Fruit fly (Drosophila melanogaster) whole organism, prepupa: ENCODE measurements around the gene CG5986.

ENCODE experiments used
- Blimp-1 ChIP-seq: fragments of 200-800 bp; sonication (Bioruptor generic); optimal IDR thresholded peaks from 3 replicates; lab custom pipeline; 2017; ENCODE audit warnings: missing biosample characterization, missing genetic modification characterization, mild to moderate bottlenecking, moderate library complexity, missing genetic modification reagents
- CG10631 ChIP-seq: fragments of 200-800 bp; sonication (Bioruptor generic); optimal IDR thresholded peaks from 2 replicates; lab custom pipeline; 2016; ENCODE audit warnings: missing biosample characterization, missing genetic modification characterization
- CG15336 ChIP-seq: fragments of 200-800 bp; sonication (Bioruptor generic); IDR thresholded peaks from 2 replicates; pipeline ENCODE4 v1.3.6; 2022; ENCODE audit warnings: missing biosample characterization, missing genetic modification characterization
- CG1621 ChIP-seq: fragments of 200-800 bp; sonication (Bioruptor generic); optimal IDR thresholded peaks from 3 replicates; lab custom pipeline; 2018; ENCODE audit warnings: missing biosample characterization, mild to moderate bottlenecking, missing genetic modification characterization
- CG16779 ChIP-seq: fragments of 200-800 bp; sonication (Bioruptor generic); optimal IDR thresholded peaks from 3 replicates; lab custom pipeline; 2017; ENCODE audit warnings: missing biosample characterization, mild to moderate bottlenecking, missing genetic modification characterization
- CG3032 ChIP-seq: fragments of 200-800 bp; optimal IDR thresholded peaks from 2 replicates; lab custom pipeline; 2019; ENCODE audit warnings: missing biosample characterization, mild to moderate bottlenecking, missing genetic modification characterization, moderate library complexity
- CG32006 ChIP-seq: fragments of 200-800 bp; sonication (Bioruptor generic); optimal IDR thresholded peaks from 3 replicates; lab custom pipeline; 2017; ENCODE audit warnings: missing biosample characterization, mild to moderate bottlenecking, missing genetic modification characterization
- CG34406 ChIP-seq: fragments of 200-800 bp; sonication (Bioruptor generic); optimal IDR thresholded peaks from 3 replicates; lab custom pipeline; 2016; ENCODE audit warnings: missing biosample characterization, missing genetic modification characterization
- CG3919 ChIP-seq: fragments of 200-800 bp; sonication (Bioruptor generic); optimal IDR thresholded peaks from 3 replicates; lab custom pipeline; 2016; ENCODE audit warnings: missing biosample characterization, missing genetic modification characterization
- CG6276 ChIP-seq: fragments of 200-800 bp; sonication (Bioruptor generic); optimal IDR thresholded peaks from 2 replicates; lab custom pipeline; 2017; ENCODE audit warnings: missing biosample characterization, mild to moderate bottlenecking, missing genetic modification characterization
- CG6792 ChIP-seq: fragments of 200-800 bp; sonication (Bioruptor generic); optimal IDR thresholded peaks from 3 replicates; lab custom pipeline; 2016; ENCODE audit warnings: missing biosample characterization, missing genetic modification characterization
- CG6854 ChIP-seq: fragments of 200-800 bp; sonication (Bioruptor generic); optimal IDR thresholded peaks from 2 replicates; lab custom pipeline; 2017; ENCODE audit warnings: missing biosample characterization, mild to moderate bottlenecking, missing genetic modification characterization
- CG7368 ChIP-seq: fragments of 200-800 bp; sonication (Bioruptor generic); optimal IDR thresholded peaks from 3 replicates; lab custom pipeline; 2016; ENCODE audit warnings: missing biosample characterization, missing genetic modification characterization
- CG8119 ChIP-seq: fragments of 200-800 bp; sonication (Bioruptor generic); IDR thresholded peaks from 3 replicates; pipeline ENCODE4 v1.3.6; 2022; ENCODE audit warnings: missing biosample characterization, missing genetic modification characterization
- CG8319 ChIP-seq: fragments of 200-800 bp; sonication (Bioruptor generic); optimal IDR thresholded peaks from 3 replicates; lab custom pipeline; 2016; ENCODE audit warnings: missing biosample characterization, missing genetic modification characterization
- CG8632 ChIP-seq: fragments of 200-800 bp; sonication (Bioruptor generic); optimal IDR thresholded peaks from 3 replicates; lab custom pipeline; 2016; ENCODE audit warnings: missing biosample characterization, missing genetic modification characterization
- CG9139 ChIP-seq: fragments of 200-800 bp; sonication (Bioruptor generic); optimal IDR thresholded peaks from 3 replicates; lab custom pipeline; 2017; ENCODE audit warnings: missing biosample characterization, mild to moderate bottlenecking, missing genetic modification characterization
- Eip75B ChIP-seq: fragments of 200-800 bp; sonication (Bioruptor generic); optimal IDR thresholded peaks from 3 replicates; lab custom pipeline; 2016; ENCODE audit warnings: missing biosample characterization, missing genetic modification characterization
- Eip78C ChIP-seq: fragments of 200-800 bp; sonication (Bioruptor generic); peaks from one replicate; lab custom pipeline; 2016; ENCODE audit warnings: missing biosample characterization, missing genetic modification characterization
- Eip93F ChIP-seq: fragments of 200-800 bp; sonication (Bioruptor generic); optimal IDR thresholded peaks from 2 replicates; lab custom pipeline; 2016; ENCODE audit warnings: missing biosample characterization, mild to moderate bottlenecking, missing genetic modification characterization
- Ets21C ChIP-seq: fragments of 200-800 bp; sonication (Bioruptor generic); optimal IDR thresholded peaks from 3 replicates; lab custom pipeline; 2016; ENCODE audit warnings: missing biosample characterization, missing genetic modification characterization
- Gug ChIP-seq: fragments of 200-800 bp; sonication (Bioruptor generic); IDR thresholded peaks from 2 replicates; pipeline ENCODE4 v1.3.6; 2022; ENCODE audit warnings: missing biosample characterization, missing genetic modification characterization
- Hr39 ChIP-seq: fragments of 200-800 bp; sonication (Bioruptor generic); optimal IDR thresholded peaks from 2 replicates; lab custom pipeline; 2016; ENCODE audit warnings: missing biosample characterization, missing genetic modification characterization
- Hr4 ChIP-seq: fragments of 200-800 bp; sonication (Bioruptor generic); optimal IDR thresholded peaks from 3 replicates; lab custom pipeline; 2016; ENCODE audit warnings: missing biosample characterization, missing genetic modification characterization
- Met ChIP-seq: fragments of 200-800 bp; sonication (Bioruptor generic); optimal IDR thresholded peaks from 3 replicates; lab custom pipeline; 2016; ENCODE audit warnings: missing biosample characterization, missing genetic modification characterization
- Smox ChIP-seq: fragments of 200-800 bp; sonication (Bioruptor generic); optimal IDR thresholded peaks from 3 replicates; lab custom pipeline; 2016; ENCODE audit warnings: missing biosample characterization, missing genetic modification characterization
- Sox102F ChIP-seq: fragments of 200-800 bp; sonication (Bioruptor generic); optimal IDR thresholded peaks from 2 replicates; lab custom pipeline; 2016; ENCODE audit warnings: missing biosample characterization, mild to moderate bottlenecking, missing genetic modification characterization
- Sox15 ChIP-seq: fragments of 200-800 bp; sonication (Bioruptor generic); optimal IDR thresholded peaks from 3 replicates; lab custom pipeline; 2016; ENCODE audit warnings: missing biosample characterization, missing genetic modification characterization
- achi ChIP-seq: fragments of 200-800 bp; sonication (Bioruptor generic); optimal IDR thresholded peaks from 3 replicates; lab custom pipeline; 2016; ENCODE audit warnings: missing biosample characterization, missing genetic modification characterization
- acj6 ChIP-seq: fragments of 200-800 bp; sonication (Bioruptor generic); optimal IDR thresholded peaks from 3 replicates; lab custom pipeline; 2016; ENCODE audit warnings: missing biosample characterization, missing genetic modification characterization
- cyc ChIP-seq: fragments of 200-800 bp; sonication (Bioruptor generic); optimal IDR thresholded peaks from 3 replicates; lab custom pipeline; 2016; ENCODE audit warnings: missing biosample characterization, missing genetic modification characterization
- dac ChIP-seq: fragments of 200-800 bp; sonication (Bioruptor generic); optimal IDR thresholded peaks from 2 replicates; lab custom pipeline; 2017; ENCODE audit warnings: missing biosample characterization, mild to moderate bottlenecking, missing genetic modification characterization
- dsx ChIP-seq: fragments of 200-800 bp; optimal IDR thresholded peaks from 3 replicates; lab custom pipeline; 2019; ENCODE audit warnings: missing biosample characterization, mild to moderate bottlenecking, missing genetic modification characterization, moderate library complexity; ENCODE audit not compliant: poor library complexity, severe bottlenecking
- esn ChIP-seq: fragments of 200-800 bp; sonication (Bioruptor generic); optimal IDR thresholded peaks from 2 replicates; lab custom pipeline; 2016; ENCODE audit warnings: missing biosample characterization, mild to moderate bottlenecking, missing genetic modification characterization, moderate library complexity
- fd59A ChIP-seq: fragments of 200-800 bp; sonication (Bioruptor generic); optimal IDR thresholded peaks from 2 replicates; lab custom pipeline; 2017; ENCODE audit warnings: missing biosample characterization, mild to moderate bottlenecking, missing genetic modification characterization, missing genetic modification reagents
- fd85E ChIP-seq: fragments of 200-800 bp; sonication (Bioruptor generic); optimal IDR thresholded peaks from 3 replicates; lab custom pipeline; 2016; ENCODE audit warnings: missing biosample characterization, missing genetic modification characterization
- fkh ChIP-seq: fragments of 200-800 bp; sonication (Bioruptor generic); optimal IDR thresholded peaks from 3 replicates; lab custom pipeline; 2017; ENCODE audit warnings: missing biosample characterization, mild to moderate bottlenecking, missing genetic modification characterization, moderate library complexity
- lz ChIP-seq: fragments of 200-800 bp; sonication (Bioruptor generic); optimal IDR thresholded peaks from 3 replicates; lab custom pipeline; 2016; ENCODE audit warnings: missing biosample characterization, missing genetic modification characterization
- net ChIP-seq: fragments of 200-800 bp; sonication (Bioruptor generic); optimal IDR thresholded peaks from 3 replicates; lab custom pipeline; 2016; ENCODE audit warnings: missing biosample characterization, missing genetic modification characterization
- salr ChIP-seq, 2 experiments: fragments of 200-800 bp; sonication (Bioruptor generic); optimal IDR thresholded peaks; 3 replicates each; lab custom pipeline; 2016 to 2018; ENCODE audit warnings: missing biosample characterization in 2 of 2, missing genetic modification characterization in 2 of 2, mild to moderate bottlenecking in 1 of 2
- ss ChIP-seq, 2 experiments: fragments of 200-800 bp; sonication (Bioruptor generic); optimal IDR thresholded peaks; 2 replicates in 1 of 2; 3 replicates in 1 of 2; lab custom pipeline; 2017 to 2018; ENCODE audit warnings: mild to moderate bottlenecking in 2 of 2, missing biosample characterization in 2 of 2, missing genetic modification characterization in 2 of 2, moderate library complexity in 1 of 2
- svp ChIP-seq: fragments of 200-800 bp; sonication (Bioruptor generic); peaks from one replicate; lab custom pipeline; 2016; ENCODE audit warnings: missing biosample characterization, missing genetic modification characterization
- topi ChIP-seq: fragments of 200-800 bp; sonication (Bioruptor generic); optimal IDR thresholded peaks from 3 replicates; lab custom pipeline; 2016; ENCODE audit warnings: missing biosample characterization, missing genetic modification characterization
- vri ChIP-seq: fragments of 200-800 bp; sonication (Bioruptor generic); optimal IDR thresholded peaks from 3 replicates; lab custom pipeline; 2016; ENCODE audit warnings: missing biosample characterization, mild to moderate bottlenecking, missing genetic modification characterization

Gene CG5986

dm6 chr3R:24007775-24008506, 39.6 kb upstream of the CG5986 start (continued):
- TF ChIP-seq Blimp-1 (GFP tag; lab: Kevin White, UChicago) (no peak), CG3919 (GFP tag; lab: Kevin White, UChicago) (peak; percentile 3), Gug (GFP tag; lab: Robert Waterston, UW) (no peak), Eip75B (GFP tag; lab: Kevin White, UChicago) (peak; percentile 4), Hr4 (peak; percentile 32), svp (GFP tag; lab: Kevin White, UChicago) (peak; percentile 64), CG8632 (GFP tag; lab: Kevin White, UChicago) (no peak), Ets21C (no peak), CG6854 (GFP tag; lab: Kevin White, UChicago) (no peak), dac (no peak), vri (GFP tag; lab: Kevin White, UChicago) (no peak), CG6792 (GFP tag; lab: Kevin White, UChicago) (no peak), CG10631 (GFP tag; lab: Kevin White, UChicago) (no peak), CG1621 (tag; lab: Kevin White, UChicago) (no peak), CG9139 (no peak), achi (GFP tag; lab: Kevin White, UChicago) (no peak), CG15336 (GFP tag; lab: Robert Waterston, UW) (no peak), topi (GFP tag; lab: Kevin White, UChicago) (no peak), fd85E (GFP tag; lab: Kevin White, UChicago) (no peak)

- TF ChIP-seq svp (GFP tag; lab: Kevin White, UChicago) (no peak), ss (GFP tag; optimal IDR thresholded peaks at IDR 0.05; lab: Kevin White, UChicago) (no peak), CG7368 (GFP tag; lab: Kevin White, UChicago) (no peak), Hr39 (no peak), achi (GFP tag; lab: Kevin White, UChicago) (no peak), net (GFP tag; lab: Kevin White, UChicago) (no peak), dsx (GFP tag; lab: Kevin White, UChicago) (no peak), CG8319 (no peak), CG1621 (tag; lab: Kevin White, UChicago) (no peak), acj6 (no peak), fkh (GFP tag; lab: Kevin White, UChicago) (no peak), CG3919 (GFP tag; lab: Kevin White, UChicago) (no peak), CG32006 (GFP tag; lab: Kevin White, UChicago) (no peak), CG16779 (tag; lab: Kevin White, UChicago) (no peak), fd59A (no peak), cyc (GFP tag; lab: Kevin White, UChicago) (no peak), CG3032 (tag; lab: Kevin White, UChicago) (no peak), Hr4 (no peak), salr (GFP tag; optimal IDR thresholded peaks at IDR 0.05; lab: Kevin White, UChicago) (no peak), CG34406 (no peak)
Observed at dm6 chr3R:24008887-24009286, 38.7 kb upstream of the CG5986 start.

dm6 chr3R:24010637-24011214, 36.9 kb upstream of the CG5986 start:
- TF ChIP-seq CG8632 (GFP tag; lab: Kevin White, UChicago), result peak; percentile 23
- TF ChIP-seq vri (GFP tag; lab: Kevin White, UChicago), result no peak
- TF ChIP-seq CG10631 (GFP tag; lab: Kevin White, UChicago), result peak; percentile 14
- TF ChIP-seq Sox102F (GFP tag; lab: Kevin White, UChicago), result peak; percentile 48
- TF ChIP-seq svp (GFP tag; lab: Kevin White, UChicago), result peak; percentile 73
- TF ChIP-seq CG15336 (GFP tag; lab: Robert Waterston, UW), result peak; percentile 55
- TF ChIP-seq esn (GFP tag; lab: Kevin White, UChicago), result peak; percentile 33
- TF ChIP-seq Eip93F, result no peak
- peak; percentile 53 for TF ChIP-seq Hr39
- no peak for TF ChIP-seq dac
- no peak for TF ChIP-seq salr (GFP tag; optimal IDR thresholded peaks at IDR 0.05; lab: Kevin White, UChicago)
- TF ChIP-seq CG8119 (GFP tag; lab: Robert Waterston, UW), result peak; percentile 75
- peak; percentile 72 for TF ChIP-seq CG32006 (GFP tag; lab: Kevin White, UChicago)
- no peak for TF ChIP-seq Eip75B (GFP tag; lab: Kevin White, UChicago)
- peak; percentile 46 for TF ChIP-seq cyc (GFP tag; lab: Kevin White, UChicago)
- peak; percentile 62 for TF ChIP-seq CG6276 (GFP tag; lab: Kevin White, UChicago)
- no peak for TF ChIP-seq CG1621 (tag; lab: Kevin White, UChicago)
- peak; percentile 44 for TF ChIP-seq achi (GFP tag; lab: Kevin White, UChicago)
- TF ChIP-seq CG34406, result peak; percentile 56
- TF ChIP-seq fd59A, result no peak
- TF ChIP-seq Gug (GFP tag; lab: Robert Waterston, UW), result peak; percentile 39
- peak; percentile 48 for TF ChIP-seq lz
- peak; percentile 82 for TF ChIP-seq Eip78C
- no peak for TF ChIP-seq Blimp-1 (GFP tag; lab: Kevin White, UChicago)
- peak; percentile 54 for TF ChIP-seq Smox (GFP tag; lab: Kevin White, UChicago)
- no peak for TF ChIP-seq Sox15 (GFP tag; lab: Kevin White, UChicago)
- peak; percentile 34 for TF ChIP-seq Met (GFP tag; lab: Kevin White, UChicago)
